Fruit fly (Drosophila melanogaster): Measurements from ENCODE around the gene CG3808.

CG3808 gene

DNA sequence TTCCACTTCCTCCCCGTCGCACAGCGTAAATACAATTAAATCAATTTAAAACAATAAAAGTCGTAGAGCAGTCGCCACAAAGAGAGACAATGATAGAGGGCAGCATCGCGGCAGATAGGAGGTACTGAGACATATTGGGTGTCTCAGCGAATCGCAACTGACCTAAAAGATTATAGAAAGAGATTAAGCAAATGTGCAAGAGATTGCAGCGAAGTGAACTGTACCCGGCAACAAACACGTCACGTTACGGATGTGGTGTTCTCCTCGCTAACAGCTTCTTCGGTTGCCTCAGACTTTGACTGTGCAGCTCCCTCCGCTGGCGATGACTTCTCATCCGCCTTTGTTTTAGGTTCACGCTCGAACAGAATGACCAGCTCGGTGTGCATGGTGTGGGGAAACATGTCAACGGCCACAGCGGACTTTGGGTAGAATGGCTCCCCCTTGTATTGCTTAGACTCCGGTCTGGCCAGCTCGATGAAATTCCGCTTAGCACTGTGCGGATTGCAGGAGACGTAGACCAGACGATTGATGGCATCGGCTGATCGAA is 2.1 kb downstream of the CG3808 start:
- no peak for TF ChIP-seq CG3995 (GFP tag; optimal IDR thresholded peaks at IDR 0.05)
- TF ChIP-seq sug (tag; optimal IDR thresholded peaks at IDR 0.05): peak; percentile 7
- peak; percentile 9 for TF ChIP-seq CG18599 (GFP tag; optimal IDR thresholded peaks at IDR 0.05)
- no peak for TF ChIP-seq sob (GFP tag; IDR thresholded peaks at IDR 0.05)
- no peak for TF ChIP-seq Dek (tag; optimal IDR thresholded peaks at IDR 0.05)
- TF ChIP-seq CG4282 (GFP tag; optimal IDR thresholded peaks at IDR 0.05): no peak
- 0 out of 4 replicates have a peak, but pooled peaks have one; percentile 45 for TF ChIP-seq chinmo (GFP tag; IDR thresholded peaks at IDR 0.05; ENCODE audit: partially characterized antibody)
- TF ChIP-seq ATbp (GFP tag; optimal IDR thresholded peaks at IDR 0.05): peak; percentile 24
- 0 out of 2 replicates have a peak, but pooled peaks have one; percentile 11 for TF ChIP-seq CG9932 (GFP tag; IDR thresholded peaks at IDR 0.05)
- peak; percentile 19 for TF ChIP-seq nom (GFP tag; optimal IDR thresholded peaks at IDR 0.05)
- peak in 1 of 2 experiments; percentile 89 for TF ChIP-seq Eip74EF (GFP tag; optimal IDR thresholded peaks at IDR 0.05)
- peak; percentile 25 for TF ChIP-seq cwo (GFP tag; optimal IDR thresholded peaks at IDR 0.05)
- 0 out of 2 replicates have a peak, but pooled peaks have one; percentile 6 for TF ChIP-seq Drgx (GFP tag; IDR thresholded peaks at IDR 0.05)

DNA sequence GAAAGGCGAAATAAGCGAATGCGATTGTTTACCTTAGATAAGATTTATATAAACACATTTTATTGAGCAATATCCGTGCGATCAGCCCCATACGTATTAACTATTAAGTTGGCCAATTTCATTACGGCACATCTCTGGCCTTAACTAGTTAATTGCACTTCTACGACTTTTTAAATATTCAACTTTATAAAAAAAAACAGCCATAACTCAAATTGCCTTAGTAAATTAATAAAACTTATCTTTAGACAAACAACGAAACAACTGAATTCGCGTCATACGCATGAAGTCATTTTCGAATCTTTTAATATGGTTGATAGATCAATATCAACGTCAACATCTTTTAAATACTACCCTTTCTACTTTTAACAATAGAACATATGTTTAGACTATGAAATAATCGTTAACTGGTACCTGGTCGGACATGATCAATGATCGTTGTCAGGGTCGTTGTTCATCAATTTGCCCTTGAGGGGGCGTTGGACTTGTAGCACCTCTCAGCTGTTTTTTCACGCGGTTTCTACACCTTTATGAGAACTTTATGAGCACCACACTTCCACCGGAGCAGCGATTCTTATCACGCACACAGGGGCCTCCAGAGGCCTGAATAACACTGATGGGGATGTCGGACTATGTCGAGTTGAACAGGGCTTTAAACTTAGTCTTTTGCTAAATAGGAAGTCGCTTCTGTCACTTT is 2.7 kb downstream of the CG3808 start, which contains the start of gene CG18135:
Gene CG18135 (minus strand): TSS at position 694 of the 694 bp plus-strand sequence.
- TF ChIP-seq CG1792 (GFP tag; optimal IDR thresholded peaks at IDR 0.05): no peak
- peak; percentile 14 for TF ChIP-seq repo (GFP tag; optimal IDR thresholded peaks at IDR 0.05)
- TF ChIP-seq jumu (GFP tag; optimal IDR thresholded peaks at IDR 0.05): no peak
- TF ChIP-seq lmd (GFP tag; IDR thresholded peaks at IDR 0.05): no peak
- TF ChIP-seq CG34422 (GFP tag; IDR thresholded peaks at IDR 0.05): no peak
- no peak for TF ChIP-seq mam (GFP tag; optimal IDR thresholded peaks at IDR 0.05)
- TF ChIP-seq CG4404 (GFP tag; IDR thresholded peaks at IDR 0.05): no peak
- TF ChIP-seq CG17802 (tag; optimal IDR thresholded peaks at IDR 0.05): no peak
- peak; percentile 11 for TF ChIP-seq CG12769 (tag; optimal IDR thresholded peaks at IDR 0.05)
- no peak for TF ChIP-seq CG11723 (GFP tag; optimal IDR thresholded peaks at IDR 0.05)
- no peak for TF ChIP-seq yki (optimal IDR thresholded peaks at IDR 0.05)
- TF ChIP-seq MBD-R2 (GFP tag; IDR thresholded peaks at IDR 0.05): peak; percentile 16; the same call in 1 of the 2 replicates
- peak; percentile 6 for TF ChIP-seq CG7786 (GFP tag; optimal IDR thresholded peaks at IDR 0.05)
- TF ChIP-seq C15 (GFP tag; IDR thresholded peaks at IDR 0.05): no peak
- TF ChIP-seq pum (GFP tag; optimal IDR thresholded peaks at IDR 0.05): no peak
- no peak for TF ChIP-seq CG8290 (GFP tag; optimal IDR thresholded peaks at IDR 0.05)
- peak in 1 of 2 experiments; percentile 38 for TF ChIP-seq CG8290 (tag; optimal IDR thresholded peaks at IDR 0.05)
- TF ChIP-seq seq (GFP tag; IDR thresholded peaks at IDR 0.05): 0 out of 2 replicates have a peak, but pooled peaks have one; percentile 20
- no peak for TF ChIP-seq CG15011 (GFP tag; optimal IDR thresholded peaks at IDR 0.05)
- no peak for TF ChIP-seq CG12659 (GFP tag; optimal IDR thresholded peaks at IDR 0.05)
- peak; percentile 55 for TF ChIP-seq sug (tag; optimal IDR thresholded peaks at IDR 0.05)
- TF ChIP-seq mirr (GFP tag; optimal IDR thresholded peaks at IDR 0.05): peak; percentile 7
- TF ChIP-seq emc (GFP tag; optimal IDR thresholded peaks at IDR 0.05): no peak
- TF ChIP-seq B-H2 (GFP tag; optimal IDR thresholded peaks at IDR 0.05): peak; percentile 46
- TF ChIP-seq Rfx (GFP tag; IDR thresholded peaks at IDR 0.05): peak; percentile 26; the same call in 1 of the 2 replicates
- TF ChIP-seq BtbVII (GFP tag; optimal IDR thresholded peaks at IDR 0.05): peak; percentile 24
- TF ChIP-seq grn (GFP tag; optimal IDR thresholded peaks at IDR 0.05): peak; percentile 9
- TF ChIP-seq ERR (GFP tag; optimal IDR thresholded peaks at IDR 0.05): peak; percentile 52
- TF ChIP-seq ci (GFP tag; IDR thresholded peaks at IDR 0.05): no peak
- TF ChIP-seq NFAT (GFP tag; IDR thresholded peaks at IDR 0.05): peak; percentile 35; the same call in 1 of the 2 replicates
- no peak for TF ChIP-seq CTCF (GFP tag; optimal IDR thresholded peaks at IDR 0.05)
- TF ChIP-seq CG34224 (GFP tag; IDR thresholded peaks at IDR 0.05; ENCODE audit: partially characterized antibody): 0 out of 3 replicates have a peak, but pooled peaks have one; percentile 26
- TF ChIP-seq Vsx1 (GFP tag; optimal IDR thresholded peaks at IDR 0.05): no peak
- TF ChIP-seq ftz-f1 (GFP tag; optimal IDR thresholded peaks at IDR 0.05): peak; percentile 76
- peak; percentile 3 for TF ChIP-seq eyg (GFP tag; optimal IDR thresholded peaks at IDR 0.05)
- TF ChIP-seq chinmo (GFP tag; IDR thresholded peaks at IDR 0.05; ENCODE audit: partially characterized antibody): 0 out of 4 replicates have a peak, but pooled peaks have one; percentile 61
- no peak for TF ChIP-seq CG14014 (GFP tag; IDR thresholded peaks at IDR 0.05)
- no peak for TF ChIP-seq GATAe (GFP tag; conservative IDR thresholded peaks at IDR 0.05)
